Worm (Caenorhabditis elegans) whole organism, late embryonic: ENCODE measurements around the gene B0035.13.

Source experiments
- C08G9.2 ChIP-seq: sonication (generic microtip); optimal IDR thresholded peaks from 2 replicates; lab custom pipeline; 2016; ENCODE audit warnings: mild to moderate bottlenecking, missing genetic modification characterization, moderate library complexity, missing compliant biosample characterization
- F13H6.1 ChIP-seq: sonication (generic microtip); optimal IDR thresholded peaks from 2 replicates; lab custom pipeline; 2016; ENCODE audit warnings: missing genetic modification characterization, missing compliant biosample characterization
- K02D7.2 ChIP-seq: sonication (generic microtip); optimal IDR thresholded peaks from 2 replicates; lab custom pipeline; 2017; ENCODE audit warnings: mild to moderate bottlenecking, missing genetic modification characterization, missing compliant biosample characterization
- K09A11.1 ChIP-seq: sonication (generic microtip); optimal IDR thresholded peaks from 2 replicates; lab custom pipeline; 2017; ENCODE audit warnings: antibody characterized with exemption, mild to moderate bottlenecking, missing genetic modification characterization, missing compliant biosample characterization; ENCODE audit not compliant: insufficient read depth
- T23F11.4 ChIP-seq: fragments of 200-800 bp; sonication (Bioruptor generic); optimal IDR thresholded peaks from 2 replicates; lab custom pipeline; 2018; ENCODE audit warnings: mild to moderate bottlenecking, missing genetic modification characterization, missing compliant biosample characterization
- Y22D7AL.16 ChIP-seq: sonication (generic microtip); optimal IDR thresholded peaks from 2 replicates; lab custom pipeline; 2016; ENCODE audit warnings: missing genetic modification characterization, missing compliant biosample characterization
- ahr-1 ChIP-seq: sonication (generic microtip); optimal IDR thresholded peaks from 2 replicates; lab custom pipeline; 2016; ENCODE audit warnings: missing genetic modification characterization, missing compliant biosample characterization
- ama-1 ChIP-seq: fragments of 150-350 bp; optimal IDR thresholded peaks from 2 replicates; lab custom pipeline; 2014
- ceh-14 ChIP-seq: sonication (generic microtip); optimal IDR thresholded peaks from 2 replicates; lab custom pipeline; 2016; ENCODE audit warnings: missing genotype, missing genetic modification characterization, missing compliant biosample characterization
- ceh-18 ChIP-seq: sonication (generic microtip); optimal IDR thresholded peaks from 2 replicates; lab custom pipeline; 2016; ENCODE audit warnings: missing genetic modification characterization, missing compliant biosample characterization
- ceh-19 ChIP-seq: fragments of 200-800 bp; sonication (Bioruptor generic); optimal IDR thresholded peaks from 2 replicates; lab custom pipeline; 2018; ENCODE audit warnings: mild to moderate bottlenecking, missing genetic modification characterization, missing compliant biosample characterization
- ceh-22 ChIP-seq: sonication (generic microtip); optimal IDR thresholded peaks from 2 replicates; lab custom pipeline; 2017; ENCODE audit warnings: missing biosample characterization, missing genetic modification characterization
- ceh-24 ChIP-seq: sonication (generic microtip); optimal IDR thresholded peaks from 2 replicates; lab custom pipeline; 2016; ENCODE audit warnings: mild to moderate bottlenecking, missing genetic modification characterization, missing compliant biosample characterization
- ceh-31 ChIP-seq: sonication (generic microtip); optimal IDR thresholded peaks from 2 replicates; lab custom pipeline; 2016; ENCODE audit warnings: missing genetic modification characterization, missing compliant biosample characterization
- ceh-48 ChIP-seq: sonication (generic microtip); optimal IDR thresholded peaks from 2 replicates; lab custom pipeline; 2016; ENCODE audit warnings: missing genetic modification characterization, inconsistent platforms, missing compliant biosample characterization
- ceh-9 ChIP-seq: sonication (generic microtip); optimal IDR thresholded peaks from 2 replicates; lab custom pipeline; 2016; ENCODE audit warnings: mild to moderate bottlenecking, missing genetic modification characterization, inconsistent platforms, missing compliant biosample characterization
- dmd-4 ChIP-seq: sonication (generic microtip); optimal IDR thresholded peaks from 2 replicates; lab custom pipeline; 2016; ENCODE audit warnings: borderline replicate concordance, missing genetic modification characterization, missing compliant biosample characterization
- dve-1 ChIP-seq: sonication (generic microtip); optimal IDR thresholded peaks from 2 replicates; lab custom pipeline; 2017; ENCODE audit warnings: antibody characterized with exemption, mild to moderate bottlenecking, missing genetic modification characterization, missing compliant biosample characterization
- elt-2 ChIP-seq: sonication (generic microtip); optimal IDR thresholded peaks from 2 replicates; lab custom pipeline; 2016; ENCODE audit warnings: missing genetic modification reagents, missing genetic modification characterization, missing compliant biosample characterization
- elt-4 ChIP-seq: sonication (generic microtip); optimal IDR thresholded peaks from 2 replicates; lab custom pipeline; 2016; ENCODE audit warnings: missing genetic modification characterization, missing compliant biosample characterization
- ets-4 ChIP-seq: sonication (generic microtip); optimal IDR thresholded peaks from 2 replicates; lab custom pipeline; 2016; ENCODE audit warnings: missing genetic modification characterization, missing compliant biosample characterization
- fax-1 ChIP-seq: sonication (generic microtip); optimal IDR thresholded peaks from 2 replicates; lab custom pipeline; 2016; ENCODE audit warnings: missing genotype, missing genetic modification characterization, missing compliant biosample characterization
- fkh-10 ChIP-seq: fragments of 150-350 bp; optimal IDR thresholded peaks from 2 replicates; lab custom pipeline; 2014; ENCODE audit warnings: missing biosample characterization, missing genetic modification reagents, missing genetic modification characterization
- fkh-6 ChIP-seq: sonication (generic microtip); optimal IDR thresholded peaks from 2 replicates; lab custom pipeline; 2016; ENCODE audit warnings: missing genetic modification characterization, missing compliant biosample characterization
- gmeb-2 ChIP-seq: sonication (generic microtip); optimal IDR thresholded peaks from 2 replicates; lab custom pipeline; 2016; ENCODE audit warnings: missing genetic modification characterization, inconsistent platforms, missing compliant biosample characterization
- hlh-15 ChIP-seq: sonication (generic microtip); optimal IDR thresholded peaks from 2 replicates; lab custom pipeline; 2016; ENCODE audit warnings: missing genetic modification characterization, missing compliant biosample characterization
- hlh-30 ChIP-seq: sonication (generic microtip); optimal IDR thresholded peaks from 2 replicates; lab custom pipeline; 2017; ENCODE audit warnings: antibody characterized with exemption, missing genetic modification characterization, missing compliant biosample characterization; ENCODE audit not compliant: insufficient read depth
- hlh-6 ChIP-seq: sonication (generic microtip); optimal IDR thresholded peaks from 2 replicates; lab custom pipeline; 2016; ENCODE audit warnings: missing genotype, missing genetic modification characterization, missing compliant biosample characterization
- hlh-8 ChIP-seq: sonication (generic microtip); optimal IDR thresholded peaks from 2 replicates; lab custom pipeline; 2016; ENCODE audit warnings: missing genotype, missing genetic modification characterization, missing compliant biosample characterization
- lim-6 ChIP-seq: sonication (generic microtip); optimal IDR thresholded peaks from 2 replicates; lab custom pipeline; 2016; ENCODE audit warnings: missing genetic modification characterization, missing compliant biosample characterization
- lin-11 ChIP-seq: fragments of 200-800 bp; sonication (Bioruptor generic); optimal IDR thresholded peaks from 2 replicates; lab custom pipeline; 2018; ENCODE audit warnings: mild to moderate bottlenecking, missing genetic modification characterization, missing compliant biosample characterization
- madf-2 ChIP-seq: sonication (generic microtip); optimal IDR thresholded peaks from 2 replicates; lab custom pipeline; 2017; ENCODE audit warnings: missing genetic modification characterization, missing compliant biosample characterization
- mec-3 ChIP-seq: sonication (generic microtip); optimal IDR thresholded peaks from 2 replicates; lab custom pipeline; 2016; ENCODE audit warnings: borderline replicate concordance, missing genetic modification characterization, missing compliant biosample characterization
- nhr-11 ChIP-seq: fragments of 150-350 bp; optimal IDR thresholded peaks from 2 replicates; lab custom pipeline; 2014; ENCODE audit warnings: missing biosample characterization, missing genetic modification characterization
- pag-3 ChIP-seq: sonication (generic microtip); optimal IDR thresholded peaks from 2 replicates; lab custom pipeline; 2016; ENCODE audit warnings: missing compliant biosample characterization, missing genetic modification characterization, borderline replicate concordance
- pat-9 ChIP-seq: fragments of 200-800 bp; sonication (Bioruptor generic); optimal IDR thresholded peaks from 2 replicates; lab custom pipeline; 2018; ENCODE audit warnings: mild to moderate bottlenecking, missing genetic modification characterization, moderate library complexity, missing compliant biosample characterization
- pax-1 ChIP-seq: fragments of 150-350 bp; optimal IDR thresholded peaks from 2 replicates; lab custom pipeline; 2014; ENCODE audit warnings: missing biosample characterization, missing genetic modification characterization
- pha-2 ChIP-seq: sonication (generic microtip); optimal IDR thresholded peaks from 2 replicates; lab custom pipeline; 2017; ENCODE audit warnings: mild to moderate bottlenecking, missing genetic modification characterization, missing compliant biosample characterization
- pha-4 ChIP-seq: fragments of 150-350 bp; optimal IDR thresholded peaks from 2 replicates; lab custom pipeline; 2018; ENCODE audit warnings: missing biosample characterization, missing genetic modification reagents, missing genetic modification characterization
- pqm-1 ChIP-seq: sonication (generic microtip); optimal IDR thresholded peaks from 2 replicates; lab custom pipeline; 2016; ENCODE audit warnings: missing genetic modification characterization, missing compliant biosample characterization
- pros-1 ChIP-seq: fragments of 150-350 bp; optimal IDR thresholded peaks from 2 replicates; lab custom pipeline; 2014; ENCODE audit warnings: missing biosample characterization, missing genetic modification reagents, missing genetic modification characterization
- rnt-1 ChIP-seq: sonication (generic microtip); optimal IDR thresholded peaks from 2 replicates; lab custom pipeline; 2016; ENCODE audit warnings: missing genetic modification characterization, missing compliant biosample characterization
- sox-2 ChIP-seq: fragments of 200-800 bp; sonication (Bioruptor generic); IDR thresholded peaks from 2 replicates; pipeline ENCODE4 v1.3.6; 2022; ENCODE audit warnings: missing genetic modification reagents, missing genetic modification characterization, missing compliant biosample characterization
- sox-4 ChIP-seq: sonication (generic microtip); optimal IDR thresholded peaks from 2 replicates; lab custom pipeline; 2017; ENCODE audit warnings: mild to moderate bottlenecking, missing genetic modification characterization, inconsistent platforms, missing compliant biosample characterization
- syd-9 ChIP-seq: sonication (generic microtip); optimal IDR thresholded peaks from 2 replicates; lab custom pipeline; 2016; ENCODE audit warnings: mild to moderate bottlenecking, missing genetic modification characterization, moderate library complexity, missing compliant biosample characterization
- tbx-7 ChIP-seq: sonication (generic microtip); optimal IDR thresholded peaks from 2 replicates; lab custom pipeline; 2016; ENCODE audit warnings: missing genotype, missing genetic modification characterization, missing compliant biosample characterization
- ttx-3 ChIP-seq: sonication (generic microtip); optimal IDR thresholded peaks from 2 replicates; lab custom pipeline; 2016; ENCODE audit warnings: missing genetic modification reagents, missing genetic modification characterization, missing compliant biosample characterization
- unc-3 ChIP-seq, 2 experiments: fragments of 200-800 bp in 1 of 2; sonication (Bioruptor generic) in 1 of 2; sonication (generic microtip) in 1 of 2; conservative IDR thresholded peaks in 1 of 2; optimal IDR thresholded peaks in 1 of 2; 2 replicates each; pipeline versions ENCODE4 v1.3.6 to Lab custom; 2016 to 2022; ENCODE audit warnings: missing compliant biosample characterization in 2 of 2, missing genetic modification characterization in 2 of 2, missing genetic modification reagents in 1 of 2
- unc-42 ChIP-seq: sonication (generic microtip); optimal IDR thresholded peaks from 2 replicates; lab custom pipeline; 2016; ENCODE audit warnings: missing genotype, missing genetic modification characterization, missing compliant biosample characterization
- unc-55 ChIP-seq: sonication (generic microtip); optimal IDR thresholded peaks from 2 replicates; lab custom pipeline; 2017; ENCODE audit warnings: missing biosample characterization, missing genetic modification reagents, missing genetic modification characterization
- unc-86 ChIP-seq: sonication (generic microtip); optimal IDR thresholded peaks from 2 replicates; lab custom pipeline; 2016; ENCODE audit warnings: missing genetic modification characterization, missing compliant biosample characterization
- zip-5 ChIP-seq: sonication (generic microtip); optimal IDR thresholded peaks from 2 replicates; lab custom pipeline; 2016; ENCODE audit warnings: missing genetic modification characterization, missing compliant biosample characterization

B0035.13 gene

ce11 chrIV:11314885-11315284 is 8.4 kb upstream of the B0035.13 start, which contains the start of the genes B0035.3, B0035.22 and pfd-4 (continued):
- TF ChIP-seq pqm-1 (tag; lab: Kevin White, UChicago): no peak
- no peak for TF ChIP-seq ama-1 (lab: Kevin White, UChicago)
- no peak for TF ChIP-seq lin-11
- TF ChIP-seq madf-2 (tag; lab: Kevin White, UChicago): no peak
- TF ChIP-seq ceh-14: no peak
- TF ChIP-seq Y22D7AL.16 (tag; lab: Kevin White, UChicago): no peak
- peak; percentile 79 for TF ChIP-seq tbx-7
- TF ChIP-seq ttx-3 (tag; lab: Kevin White, UChicago): no peak
- TF ChIP-seq zip-5 (tag; lab: Kevin White, UChicago): peak; percentile 61
- no peak for TF ChIP-seq K09A11.1 (tag; lab: Kevin White, UChicago)
- no peak for TF ChIP-seq hlh-6
- no peak for TF ChIP-seq pat-9
- no peak for TF ChIP-seq unc-3 (GFP tag; conservative IDR thresholded peaks at IDR 0.05; lab: Robert Waterston, UW)
- no peak for TF ChIP-seq unc-3 (tag; optimal IDR thresholded peaks at IDR 0.05; lab: Kevin White, UChicago)
- TF ChIP-seq rnt-1 (tag; lab: Kevin White, UChicago): peak; percentile 53
- TF ChIP-seq ceh-18: no peak
- no peak for TF ChIP-seq unc-55 (GFP tag; lab: Kevin White, UChicago)
- TF ChIP-seq syd-9: no peak
- TF ChIP-seq nhr-11: no peak
- TF ChIP-seq mec-3 (tag; lab: Kevin White, UChicago): no peak
- no peak for TF ChIP-seq hlh-15
- no peak for TF ChIP-seq pha-2
- no peak for TF ChIP-seq ceh-19 (GFP tag; lab: Kevin White, UChicago)
- TF ChIP-seq pax-1 (tag; lab: Kevin White, UChicago): no peak
- TF ChIP-seq dve-1 (tag; lab: Kevin White, UChicago): no peak
- TF ChIP-seq F13H6.1 (tag; lab: Kevin White, UChicago): no peak
- peak; percentile 57 for TF ChIP-seq elt-2 (tag; lab: Kevin White, UChicago)
- TF ChIP-seq elt-4 (tag; lab: Kevin White, UChicago): no peak
- no peak for TF ChIP-seq ahr-1 (tag; lab: Kevin White, UChicago)
- TF ChIP-seq sox-2 (GFP tag; lab: Robert Waterston, UW): no peak
- TF ChIP-seq lim-6 (tag; lab: Kevin White, UChicago): peak; percentile 23
- peak; percentile 47 for TF ChIP-seq hlh-8 (tag; lab: Kevin White, UChicago)
- no peak for TF ChIP-seq gmeb-2
- peak; percentile 34 for TF ChIP-seq fkh-6
- TF ChIP-seq fkh-10 (GFP tag; lab: Kevin White, UChicago): no peak
- TF ChIP-seq K02D7.2 (tag; lab: Kevin White, UChicago): no peak
- no peak for TF ChIP-seq dmd-4
- no peak for TF ChIP-seq ceh-24 (tag; lab: Kevin White, UChicago)
- no peak for TF ChIP-seq ceh-9
- TF ChIP-seq hlh-30 (tag; lab: Kevin White, UChicago): no peak
- peak; percentile 87 for TF ChIP-seq C08G9.2 (tag; lab: Kevin White, UChicago)
- no peak for TF ChIP-seq ceh-48
- TF ChIP-seq, all 69 proteins: peak for 14

- TF ChIP-seq sox-4 (tag; lab: Kevin White, UChicago) (no peak), zip-5 (tag; lab: Kevin White, UChicago) (no peak), F13H6.1 (tag; lab: Kevin White, UChicago) (no peak), gmeb-2 (no peak), pha-2 (no peak), fax-1 (tag; lab: Kevin White, UChicago) (no peak), pag-3 (tag; lab: Kevin White, UChicago) (no peak), pros-1 (tag; lab: Kevin White, UChicago) (no peak), unc-42 (tag; lab: Kevin White, UChicago) (no peak), unc-86 (tag; lab: Kevin White, UChicago) (no peak), ceh-31 (tag; lab: Kevin White, UChicago) (no peak), ceh-22 (no peak), ets-4 (tag; lab: Kevin White, UChicago) (no peak), syd-9 (no peak), ceh-48 (no peak), pha-4 (tag; lab: Kevin White, UChicago) (no peak), pax-1 (tag; lab: Kevin White, UChicago) (no peak), T23F11.4 (no peak)
Observed at ce11 chrIV:11313880-11314279, 7.4 kb upstream of the B0035.13 start, which contains the start of gene dnj-2. Gene dnj-2, minus strand, starts transcription at chrIV:11313980.
